Fruit fly (Drosophila melanogaster) whole organism, prepupa: ENCODE measurements around the gene CG3603.

Source experiments
- Blimp-1 ChIP-seq: fragments of 200-800 bp; sonication (Bioruptor generic); optimal IDR thresholded peaks from 3 replicates; lab custom pipeline; 2017; ENCODE audit warnings: missing biosample characterization, missing genetic modification characterization, mild to moderate bottlenecking, moderate library complexity, missing genetic modification reagents
- CG11294 ChIP-seq: fragments of 200-800 bp; sonication (Bioruptor generic); IDR thresholded peaks from 2 replicates; pipeline ENCODE4 v1.3.6; 2022; ENCODE audit warnings: missing biosample characterization, missing genetic modification characterization
- CG15336 ChIP-seq: fragments of 200-800 bp; sonication (Bioruptor generic); IDR thresholded peaks from 2 replicates; pipeline ENCODE4 v1.3.6; 2022; ENCODE audit warnings: missing biosample characterization, missing genetic modification characterization
- CG1621 ChIP-seq: fragments of 200-800 bp; sonication (Bioruptor generic); optimal IDR thresholded peaks from 3 replicates; lab custom pipeline; 2018; ENCODE audit warnings: missing biosample characterization, mild to moderate bottlenecking, missing genetic modification characterization
- CG16779 ChIP-seq: fragments of 200-800 bp; sonication (Bioruptor generic); optimal IDR thresholded peaks from 3 replicates; lab custom pipeline; 2017; ENCODE audit warnings: missing biosample characterization, mild to moderate bottlenecking, missing genetic modification characterization
- CG31627 ChIP-seq: fragments of 200-800 bp; sonication (Bioruptor generic); optimal IDR thresholded peaks from 3 replicates; lab custom pipeline; 2016; ENCODE audit warnings: missing biosample characterization, missing genetic modification characterization
- CG32006 ChIP-seq: fragments of 200-800 bp; sonication (Bioruptor generic); optimal IDR thresholded peaks from 3 replicates; lab custom pipeline; 2017; ENCODE audit warnings: missing biosample characterization, mild to moderate bottlenecking, missing genetic modification characterization
- CG34406 ChIP-seq: fragments of 200-800 bp; sonication (Bioruptor generic); optimal IDR thresholded peaks from 3 replicates; lab custom pipeline; 2016; ENCODE audit warnings: missing biosample characterization, missing genetic modification characterization
- CG3919 ChIP-seq: fragments of 200-800 bp; sonication (Bioruptor generic); optimal IDR thresholded peaks from 3 replicates; lab custom pipeline; 2016; ENCODE audit warnings: missing biosample characterization, missing genetic modification characterization
- CG4318 ChIP-seq: fragments of 200-800 bp; sonication (Bioruptor generic); optimal IDR thresholded peaks from 3 replicates; lab custom pipeline; 2017; ENCODE audit warnings: missing biosample characterization, mild to moderate bottlenecking, missing genetic modification characterization
- CG6163 ChIP-seq: fragments of 200-800 bp; sonication (Bioruptor generic); IDR thresholded peaks from 3 replicates; pipeline ENCODE4 v1.3.6; 2022; ENCODE audit warnings: missing biosample characterization, missing genetic modification characterization
- CG6276 ChIP-seq: fragments of 200-800 bp; sonication (Bioruptor generic); optimal IDR thresholded peaks from 2 replicates; lab custom pipeline; 2017; ENCODE audit warnings: missing biosample characterization, mild to moderate bottlenecking, missing genetic modification characterization
- CG6808 ChIP-seq: fragments of 200-800 bp; sonication (Bioruptor generic); optimal IDR thresholded peaks from 3 replicates; lab custom pipeline; 2017; ENCODE audit warnings: missing biosample characterization, missing genetic modification characterization, mild to moderate bottlenecking, moderate library complexity, missing genetic modification reagents
- CG6854 ChIP-seq: fragments of 200-800 bp; sonication (Bioruptor generic); optimal IDR thresholded peaks from 2 replicates; lab custom pipeline; 2017; ENCODE audit warnings: missing biosample characterization, mild to moderate bottlenecking, missing genetic modification characterization
- CG7368 ChIP-seq: fragments of 200-800 bp; sonication (Bioruptor generic); optimal IDR thresholded peaks from 3 replicates; lab custom pipeline; 2016; ENCODE audit warnings: missing biosample characterization, missing genetic modification characterization
- CG8319 ChIP-seq: fragments of 200-800 bp; sonication (Bioruptor generic); optimal IDR thresholded peaks from 3 replicates; lab custom pipeline; 2016; ENCODE audit warnings: missing biosample characterization, missing genetic modification characterization
- CG8632 ChIP-seq: fragments of 200-800 bp; sonication (Bioruptor generic); optimal IDR thresholded peaks from 3 replicates; lab custom pipeline; 2016; ENCODE audit warnings: missing biosample characterization, missing genetic modification characterization
- CG9139 ChIP-seq: fragments of 200-800 bp; sonication (Bioruptor generic); optimal IDR thresholded peaks from 3 replicates; lab custom pipeline; 2017; ENCODE audit warnings: missing biosample characterization, mild to moderate bottlenecking, missing genetic modification characterization
- Eip75B ChIP-seq: fragments of 200-800 bp; sonication (Bioruptor generic); optimal IDR thresholded peaks from 3 replicates; lab custom pipeline; 2016; ENCODE audit warnings: missing biosample characterization, missing genetic modification characterization
- Eip78C ChIP-seq: fragments of 200-800 bp; sonication (Bioruptor generic); peaks from one replicate; lab custom pipeline; 2016; ENCODE audit warnings: missing biosample characterization, missing genetic modification characterization
- Ets96B ChIP-seq: fragments of 200-800 bp; optimal IDR thresholded peaks from 2 replicates; lab custom pipeline; 2019; ENCODE audit warnings: missing biosample characterization, mild to moderate bottlenecking, missing genetic modification characterization, moderate library complexity
- Hr39 ChIP-seq: fragments of 200-800 bp; sonication (Bioruptor generic); optimal IDR thresholded peaks from 2 replicates; lab custom pipeline; 2016; ENCODE audit warnings: missing biosample characterization, missing genetic modification characterization
- Hr4 ChIP-seq: fragments of 200-800 bp; sonication (Bioruptor generic); optimal IDR thresholded peaks from 3 replicates; lab custom pipeline; 2016; ENCODE audit warnings: missing biosample characterization, missing genetic modification characterization
- Lpt ChIP-seq: fragments of 200-800 bp; sonication (Bioruptor generic); optimal IDR thresholded peaks from 3 replicates; lab custom pipeline; 2016; ENCODE audit warnings: missing biosample characterization, missing genetic modification characterization
- Sox102F ChIP-seq: fragments of 200-800 bp; sonication (Bioruptor generic); optimal IDR thresholded peaks from 2 replicates; lab custom pipeline; 2016; ENCODE audit warnings: missing biosample characterization, mild to moderate bottlenecking, missing genetic modification characterization
- Sox14 ChIP-seq: fragments of 200-800 bp; sonication (Bioruptor generic); optimal IDR thresholded peaks from 3 replicates; lab custom pipeline; 2016; ENCODE audit warnings: missing biosample characterization, missing genetic modification characterization
- Sox15 ChIP-seq: fragments of 200-800 bp; sonication (Bioruptor generic); optimal IDR thresholded peaks from 3 replicates; lab custom pipeline; 2016; ENCODE audit warnings: missing biosample characterization, missing genetic modification characterization
- acj6 ChIP-seq: fragments of 200-800 bp; sonication (Bioruptor generic); optimal IDR thresholded peaks from 3 replicates; lab custom pipeline; 2016; ENCODE audit warnings: missing biosample characterization, missing genetic modification characterization
- dac ChIP-seq: fragments of 200-800 bp; sonication (Bioruptor generic); optimal IDR thresholded peaks from 2 replicates; lab custom pipeline; 2017; ENCODE audit warnings: missing biosample characterization, mild to moderate bottlenecking, missing genetic modification characterization
- dsx ChIP-seq: fragments of 200-800 bp; optimal IDR thresholded peaks from 3 replicates; lab custom pipeline; 2019; ENCODE audit warnings: missing biosample characterization, mild to moderate bottlenecking, missing genetic modification characterization, moderate library complexity; ENCODE audit not compliant: poor library complexity, severe bottlenecking
- esn ChIP-seq: fragments of 200-800 bp; sonication (Bioruptor generic); optimal IDR thresholded peaks from 2 replicates; lab custom pipeline; 2016; ENCODE audit warnings: missing biosample characterization, mild to moderate bottlenecking, missing genetic modification characterization, moderate library complexity
- fd59A ChIP-seq: fragments of 200-800 bp; sonication (Bioruptor generic); optimal IDR thresholded peaks from 2 replicates; lab custom pipeline; 2017; ENCODE audit warnings: missing biosample characterization, mild to moderate bottlenecking, missing genetic modification characterization, missing genetic modification reagents
- fkh ChIP-seq: fragments of 200-800 bp; sonication (Bioruptor generic); optimal IDR thresholded peaks from 3 replicates; lab custom pipeline; 2017; ENCODE audit warnings: missing biosample characterization, mild to moderate bottlenecking, missing genetic modification characterization, moderate library complexity
- lz ChIP-seq: fragments of 200-800 bp; sonication (Bioruptor generic); optimal IDR thresholded peaks from 3 replicates; lab custom pipeline; 2016; ENCODE audit warnings: missing biosample characterization, missing genetic modification characterization
- pdm3 ChIP-seq: fragments of 200-800 bp; sonication (Bioruptor generic); optimal IDR thresholded peaks from 3 replicates; lab custom pipeline; 2016; ENCODE audit warnings: missing biosample characterization, missing genetic modification characterization
- salr ChIP-seq, 2 experiments: fragments of 200-800 bp; sonication (Bioruptor generic); optimal IDR thresholded peaks; 3 replicates each; lab custom pipeline; 2016 to 2018; ENCODE audit warnings: missing biosample characterization in 2 of 2, missing genetic modification characterization in 2 of 2, mild to moderate bottlenecking in 1 of 2
- spab ChIP-seq: fragments of 200-800 bp; sonication (Bioruptor generic); optimal IDR thresholded peaks from 2 replicates; lab custom pipeline; 2017; ENCODE audit warnings: missing biosample characterization, mild to moderate bottlenecking, missing genetic modification characterization, missing genetic modification reagents
- svp ChIP-seq: fragments of 200-800 bp; sonication (Bioruptor generic); peaks from one replicate; lab custom pipeline; 2016; ENCODE audit warnings: missing biosample characterization, missing genetic modification characterization
- vri ChIP-seq: fragments of 200-800 bp; sonication (Bioruptor generic); optimal IDR thresholded peaks from 3 replicates; lab custom pipeline; 2016; ENCODE audit warnings: missing biosample characterization, mild to moderate bottlenecking, missing genetic modification characterization

CG3603 gene

DNA sequence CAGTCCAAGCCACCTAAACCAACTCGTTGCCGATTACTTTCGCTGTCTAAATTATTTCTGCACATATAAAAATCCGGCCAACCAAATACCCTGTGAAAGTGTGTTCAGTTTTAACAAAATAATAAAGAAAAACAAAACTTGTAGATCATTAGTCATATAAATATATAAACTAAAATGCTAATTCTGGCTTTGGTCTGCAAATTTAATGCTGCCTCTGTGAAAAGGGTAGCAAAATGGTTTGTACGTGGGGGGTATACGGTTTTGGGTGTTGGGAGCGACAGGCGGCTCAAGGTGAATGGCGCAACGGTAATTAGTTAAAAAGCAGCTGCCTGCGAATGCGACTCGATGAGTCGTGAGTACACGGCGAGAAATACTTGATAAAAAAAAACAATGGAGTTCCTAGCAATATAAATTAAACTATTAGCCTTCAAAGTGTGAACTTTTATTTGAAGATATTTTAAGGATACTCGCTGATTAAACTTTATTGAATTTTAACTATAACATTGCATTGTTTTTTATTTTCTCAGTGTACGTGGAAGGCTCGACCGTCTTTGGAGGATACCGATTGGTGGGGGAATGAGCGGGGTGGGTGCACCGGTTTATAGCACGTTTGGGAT, 30.1 kb downstream of the CG3603 start (continued):
- TF ChIP-seq CG4318 (peak; percentile 66), CG6276 (peak; percentile 59), Ets96B (tag; lab: Kevin White, UChicago) (peak; percentile 40), CG34406 (GFP tag; lab: Kevin White, UChicago) (peak; percentile 63), CG9139 (GFP tag; lab: Kevin White, UChicago) (peak; percentile 20), svp (peak; percentile 89), dsx (GFP tag; lab: Kevin White, UChicago) (no peak), CG7368 (GFP tag; lab: Kevin White, UChicago) (peak; percentile 41), salr (GFP tag; optimal IDR thresholded peaks at IDR 0.05; lab: Kevin White, UChicago) (peak in 1 of 2 experiments; percentile 30), CG11294 (GFP tag; lab: Robert Waterston, UW) (no peak), CG8632 (GFP tag; lab: Kevin White, UChicago) (peak; percentile 51), fd59A (GFP tag; lab: Kevin White, UChicago) (peak; percentile 17), CG32006 (GFP tag; lab: Kevin White, UChicago) (peak; percentile 81), Sox102F (GFP tag; lab: Kevin White, UChicago) (peak; percentile 60), Eip78C (GFP tag; lab: Kevin White, UChicago) (peak; percentile 92)

- TF ChIP-seq Sox15 (GFP tag; lab: Kevin White, UChicago) (no peak), CG8319 (GFP tag; lab: Kevin White, UChicago) (no peak), CG6163 (GFP tag; lab: Robert Waterston, UW) (no peak), CG1621 (tag; lab: Kevin White, UChicago) (no peak), CG31627 (GFP tag; lab: Kevin White, UChicago) (no peak), CG3919 (GFP tag; lab: Kevin White, UChicago) (no peak), lz (no peak), esn (GFP tag; lab: Kevin White, UChicago) (no peak)
Measured at dm6 chrX:2980290-2980689, 32.5 kb downstream of the CG3603 start.

DNA sequence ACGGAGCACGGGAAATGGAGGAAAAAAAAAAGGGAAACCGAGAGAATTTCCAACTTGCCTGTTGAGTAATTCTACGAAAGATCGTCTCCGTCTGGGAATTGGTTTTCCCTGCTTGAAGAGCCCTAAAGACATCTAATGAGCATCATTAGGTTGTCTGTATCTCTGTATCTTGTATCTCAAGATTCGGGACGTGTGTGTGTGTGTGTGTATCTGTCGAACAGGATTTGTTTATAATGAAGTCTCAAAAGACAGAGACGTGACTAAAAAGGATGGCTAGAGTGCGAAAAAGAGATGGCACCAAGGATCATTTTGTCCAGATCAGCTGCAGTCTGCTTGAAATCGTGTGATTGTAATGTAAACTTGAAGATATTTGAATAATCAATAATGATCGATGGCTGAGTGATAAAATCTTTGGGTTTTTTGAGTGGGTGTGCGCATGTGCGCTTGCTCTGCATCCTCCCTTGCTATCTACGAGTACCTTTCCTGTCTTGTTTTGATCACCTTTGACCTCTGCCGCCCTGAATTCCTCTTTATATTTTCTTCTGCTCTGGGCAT, 34.7 kb downstream of the CG3603 start:
- no peak for TF ChIP-seq vri
- TF ChIP-seq Ets96B (tag; lab: Kevin White, UChicago): no peak
- no peak for TF ChIP-seq CG6276
- no peak for TF ChIP-seq Hr4 (GFP tag; lab: Kevin White, UChicago)
- TF ChIP-seq dac (GFP tag; lab: Kevin White, UChicago): no peak
- no peak for TF ChIP-seq Lpt (GFP tag; lab: Kevin White, UChicago)
- no peak for TF ChIP-seq Sox15 (GFP tag; lab: Kevin White, UChicago)
- no peak for TF ChIP-seq CG16779
- TF ChIP-seq CG32006 (GFP tag; lab: Kevin White, UChicago): no peak
- TF ChIP-seq, all 60 proteins: peak for 0

- TF ChIP-seq spab (GFP tag; lab: Kevin White, UChicago): peak; percentile 73
- TF ChIP-seq CG7368 (GFP tag; lab: Kevin White, UChicago): peak; percentile 59
- peak; percentile 76 for TF ChIP-seq lz
- TF ChIP-seq Hr39 (GFP tag; lab: Kevin White, UChicago): peak; percentile 73
- TF ChIP-seq Sox102F (GFP tag; lab: Kevin White, UChicago): peak; percentile 82
- no peak for TF ChIP-seq fkh (GFP tag; lab: Kevin White, UChicago)
- TF ChIP-seq vri: peak; percentile 80
- peak; percentile 27 for TF ChIP-seq CG32006 (GFP tag; lab: Kevin White, UChicago)
- peak; percentile 84 for TF ChIP-seq CG6808 (GFP tag; lab: Kevin White, UChicago)
- TF ChIP-seq CG6854 (GFP tag; lab: Kevin White, UChicago): peak; percentile 12
- TF ChIP-seq Hr4 (GFP tag; lab: Kevin White, UChicago): peak; percentile 25
- peak; percentile 73 for TF ChIP-seq CG6163 (GFP tag; lab: Robert Waterston, UW)
- TF ChIP-seq fd59A (GFP tag; lab: Kevin White, UChicago): peak; percentile 73
- TF ChIP-seq CG15336: no peak
- peak; percentile 76 for TF ChIP-seq CG31627 (GFP tag; lab: Kevin White, UChicago)
- no peak for TF ChIP-seq CG11294 (GFP tag; lab: Robert Waterston, UW)
- TF ChIP-seq CG8632 (GFP tag; lab: Kevin White, UChicago): peak; percentile 74
- peak; percentile 96 for TF ChIP-seq Eip78C (GFP tag; lab: Kevin White, UChicago)
- TF ChIP-seq Sox14: peak; percentile 76
- TF ChIP-seq Lpt (GFP tag; lab: Kevin White, UChicago): peak; percentile 21
- TF ChIP-seq CG3919 (GFP tag; lab: Kevin White, UChicago): peak; percentile 77
- peak; percentile 85 for TF ChIP-seq Eip75B (GFP tag; lab: Kevin White, UChicago)
- TF ChIP-seq acj6 (GFP tag; lab: Kevin White, UChicago): peak; percentile 74
- peak; percentile 87 for TF ChIP-seq dsx (GFP tag; lab: Kevin White, UChicago)
- TF ChIP-seq pdm3 (GFP tag; lab: Kevin White, UChicago): peak; percentile 73
- peak; percentile 42 for TF ChIP-seq Blimp-1
Measured at dm6 chrX:2984902-2985772, 37.3 kb downstream of the CG3603 start.
